Fruit fly (Drosophila melanogaster): ENCODE data around the gene TpnC73F.
A peak's percentile ranks its signal among the peaks of the same experiment; 100 is the strongest.

The TpnC73F gene

dm6 chr3L:17044799-17045198 lies 1.1 kb upstream of the TpnC73F start, which contains the start of gene Pop5 (continued):
- TF ChIP-seq Atf6 (GFP tag; IDR thresholded peaks at IDR 0.05) (no peak), grau (tag; optimal IDR thresholded peaks at IDR 0.05) (no peak), ken (GFP tag; IDR thresholded peaks at IDR 0.05) (no peak), Gsc (GFP tag; IDR thresholded peaks at IDR 0.05) (no peak), Fer3 (tag; optimal IDR thresholded peaks at IDR 0.05) (peak; percentile 10), CG17612 (GFP tag; IDR thresholded peaks at IDR 0.05) (no peak), H15 (GFP tag; IDR thresholded peaks at IDR 0.05) (no peak), PHDP (tag; optimal IDR thresholded peaks at IDR 0.05) (peak; percentile 38), CG9797 (GFP tag; optimal IDR thresholded peaks at IDR 0.05) (peak; percentile 19), CG8089 (GFP tag; optimal IDR thresholded peaks at IDR 0.05) (no peak), B-H2 (GFP tag; optimal IDR thresholded peaks at IDR 0.05) (peak; percentile 50), CG16815 (GFP tag; optimal IDR thresholded peaks at IDR 0.05) (no peak), nerfin-2 (GFP tag; IDR thresholded peaks at IDR 0.05; ENCODE audit: partially characterized antibody) (no peak), knrl (GFP tag; IDR thresholded peaks at IDR 0.05; ENCODE audit: partially characterized antibody) (no peak), sens-2 (GFP tag; IDR thresholded peaks at IDR 0.05) (no peak), Awh (GFP tag; IDR thresholded peaks at IDR 0.05) (no peak), CG4820 (GFP tag; optimal IDR thresholded peaks at IDR 0.05) (no peak), CG15073 (GFP tag; optimal IDR thresholded peaks at IDR 0.05) (no peak), ab (GFP tag; optimal IDR thresholded peaks at IDR 0.05) (no peak), gfzf (GFP tag; optimal IDR thresholded peaks at IDR 0.05) (peak; percentile 34), exex (tag; optimal IDR thresholded peaks at IDR 0.05) (no peak), kay (GFP tag; optimal IDR thresholded peaks at IDR 0.05) (no peak), rib (GFP tag; IDR thresholded peaks at IDR 0.05) (no peak), CG7839 (tag; optimal IDR thresholded peaks at IDR 0.05) (no peak), Fer1 (GFP tag; optimal IDR thresholded peaks at IDR 0.05) (peak; percentile 40), zfh2 (GFP tag; optimal IDR thresholded peaks at IDR 0.05) (no peak), sisA (GFP tag; IDR thresholded peaks at IDR 0.05) (no peak), gro (GFP tag; optimal IDR thresholded peaks at IDR 0.05) (no peak), Rfx (GFP tag; IDR thresholded peaks at IDR 0.05) (peak; percentile 45; the same call in 1 of the 2 replicates), pfk (GFP tag; optimal IDR thresholded peaks at IDR 0.05) (no peak), NfI (GFP tag; optimal IDR thresholded peaks at IDR 0.05) (peak; percentile 34), kah (GFP tag; optimal IDR thresholded peaks at IDR 0.05) (no peak), ara (GFP tag; IDR thresholded peaks at IDR 0.05) (no peak), hth (optimal IDR thresholded peaks at IDR 0.05) (no peak), dmrt99B (tag; optimal IDR thresholded peaks at IDR 0.05) (no peak), Dp (GFP tag; optimal IDR thresholded peaks at IDR 0.05) (peak; percentile 89), CG11560 (tag; IDR thresholded peaks at IDR 0.05) (no peak), scrt (GFP tag; optimal IDR thresholded peaks at IDR 0.05) (no peak), Hmr (GFP tag; optimal IDR thresholded peaks at IDR 0.05) (no peak), so (GFP tag; IDR thresholded peaks at IDR 0.05) (no peak), Adf1 (GFP tag; IDR thresholded peaks at IDR 0.05) (no peak), CG18764 (GFP tag; optimal IDR thresholded peaks at IDR 0.05) (no peak), Side (GFP tag; optimal IDR thresholded peaks at IDR 0.05) (no peak), CG7372 (GFP tag; IDR thresholded peaks at IDR 0.05) (no peak), Dip2 (GFP tag; IDR thresholded peaks at IDR 0.05) (no peak), Optix (GFP tag; IDR thresholded peaks at IDR 0.05) (no peak), Sry-β (GFP tag; optimal IDR thresholded peaks at IDR 0.05) (no peak), Hr39 (optimal IDR thresholded peaks at IDR 0.05) (no peak), Oaz (GFP tag; IDR thresholded peaks at IDR 0.05) (no peak), MTF-1 (GFP tag; optimal IDR thresholded peaks at IDR 0.05; ENCODE audit: borderline replicate concordance) (no peak), CG6654 (GFP tag; optimal IDR thresholded peaks at IDR 0.05) (no peak), CG16813 (GFP tag; IDR thresholded peaks at IDR 0.05; ENCODE audit: partially characterized antibody) (no peak), Hr3 (GFP tag; optimal IDR thresholded peaks at IDR 0.05) (no peak)
